3 fruit fly cellular contexts compared by ENCODE assay signal in genomic region chr3R:11989996-11990395, dm6.
TF ChIP-seq lines count a peak whose summit lies in the region.

No protein-coding gene starts in this region.

- TF ChIP-seq CTCF in whole organism, embryonic (GFP tag; optimal IDR thresholded peaks at IDR 0.05; lab: Kevin White, UChicago): no peak

TF ChIP-seq in whole organism, adult, 20 proteins besides CTCF, POLR2A, EP300 and RAD21:
- TF ChIP-seq Mnt (GFP tag; optimal IDR thresholded peaks at IDR 0.05; lab: Kevin White, UChicago) (no peak), bab1 (GFP tag; optimal IDR thresholded peaks at IDR 0.05; lab: Kevin White, UChicago) (no peak), Clk (GFP tag; optimal IDR thresholded peaks at IDR 0.05; lab: Kevin White, UChicago) (no peak), CG14711 (tag; optimal IDR thresholded peaks at IDR 0.05; lab: Kevin White, UChicago) (no peak), CG12768 (GFP tag; optimal IDR thresholded peaks at IDR 0.05; lab: Kevin White, UChicago) (no peak), tj (GFP tag; optimal IDR thresholded peaks at IDR 0.05; lab: Kevin White, UChicago) (peak; percentile 83), toe (GFP tag; optimal IDR thresholded peaks at IDR 0.05; lab: Kevin White, UChicago) (no peak), CG5204 (GFP tag; optimal IDR thresholded peaks at IDR 0.05; lab: Kevin White, UChicago) (no peak), CG1620 (GFP tag; optimal IDR thresholded peaks at IDR 0.05; lab: Kevin White, UChicago) (no peak), kay (GFP tag; lab: Kevin White, UChicago; ENCODE audit: borderline replicate concordance) (peak; percentile 62), cic (GFP tag; optimal IDR thresholded peaks at IDR 0.05; lab: Kevin White, UChicago) (no peak), CG7045 (GFP tag; optimal IDR thresholded peaks at IDR 0.05; lab: Kevin White, UChicago) (no peak)

TF ChIP-seq in whole organism, embryonic, 481 proteins besides CTCF, POLR2A, EP300 and RAD21:
- TF ChIP-seq chinmo (GFP tag; IDR thresholded peaks at IDR 0.05; lab: Robert Waterston, UW; ENCODE audit: partially characterized antibody) (0 out of 4 replicates have a peak, but pooled peaks have one; percentile 53), B-H1 (GFP tag; IDR thresholded peaks at IDR 0.05; lab: Robert Waterston, UW) (no peak), oc (tag; optimal IDR thresholded peaks at IDR 0.05; lab: Kevin White, UChicago) (peak; percentile 29)

TF ChIP-seq in whole organism, pupa, 21 proteins besides CTCF, POLR2A, EP300 and RAD21:
- TF ChIP-seq CG10348 (GFP tag; IDR thresholded peaks at IDR 0.05; lab: Robert Waterston, UW) (no peak), CG13204 (GFP tag; optimal IDR thresholded peaks at IDR 0.05; lab: Kevin White, UChicago) (peak; percentile 42), Snoo (tag; optimal IDR thresholded peaks at IDR 0.05; lab: Kevin White, UChicago) (no peak), Pif1B (GFP tag; optimal IDR thresholded peaks at IDR 0.05; lab: Kevin White, UChicago) (no peak), CG8159 (tag; optimal IDR thresholded peaks at IDR 0.05; lab: Kevin White, UChicago) (no peak), gl (tag; optimal IDR thresholded peaks at IDR 0.05; lab: Kevin White, UChicago) (no peak), CG4496 (GFP tag; IDR thresholded peaks at IDR 0.05; lab: Robert Waterston, UW) (no peak), Pif1A (GFP tag; optimal IDR thresholded peaks at IDR 0.05; lab: Kevin White, UChicago) (no peak)
